Fruit fly (Drosophila melanogaster) whole organism, pupa: ENCODE measurements around the gene Send1.

ENCODE experiments used
- CG10348 ChIP-seq: fragments of 200-800 bp; sonication (Bioruptor generic); IDR thresholded peaks from 2 replicates; pipeline ENCODE4 v1.3.6; 2022; ENCODE audit warnings: missing biosample characterization, missing genetic modification characterization
- CG12605 ChIP-seq: fragments of 200-800 bp; sonication (Bioruptor generic); IDR thresholded peaks from 2 replicates; pipeline ENCODE4 v1.3.6; 2022; ENCODE audit warnings: missing biosample characterization, missing genetic modification characterization
- CG15710 ChIP-seq: fragments of 200-800 bp; sonication (Bioruptor generic); optimal IDR thresholded peaks from 2 replicates; lab custom pipeline; 2018; ENCODE audit warnings: missing biosample characterization, mild to moderate bottlenecking, missing genetic modification characterization, moderate library complexity
- CG17806 ChIP-seq: fragments of 200-800 bp; sonication (Bioruptor generic); optimal IDR thresholded peaks from 2 replicates; lab custom pipeline; 2018; ENCODE audit warnings: missing biosample characterization, mild to moderate bottlenecking, missing genetic modification characterization, moderate library complexity
- CG32121 ChIP-seq: fragments of 200-800 bp; sonication (Bioruptor generic); IDR thresholded peaks from 2 replicates; pipeline ENCODE4 v1.3.6; 2022; ENCODE audit warnings: missing biosample characterization, missing genetic modification characterization
- CG34367 ChIP-seq: fragments of 200-800 bp; sonication (Bioruptor generic); optimal IDR thresholded peaks from 2 replicates; lab custom pipeline; 2018; ENCODE audit warnings: missing biosample characterization, mild to moderate bottlenecking, missing genetic modification characterization
- CG4496 ChIP-seq: fragments of 200-800 bp; sonication (Bioruptor generic); IDR thresholded peaks from 3 replicates; pipeline ENCODE4 v1.3.6; 2022; ENCODE audit warnings: missing biosample characterization, missing genetic modification characterization
- CG8159 ChIP-seq: fragments of 200-800 bp; sonication (Bioruptor generic); optimal IDR thresholded peaks from 3 replicates; lab custom pipeline; 2018; ENCODE audit warnings: missing biosample characterization, mild to moderate bottlenecking, missing genetic modification characterization, moderate library complexity
- CG8301 ChIP-seq: fragments of 200-800 bp; sonication (Bioruptor generic); optimal IDR thresholded peaks from 2 replicates; lab custom pipeline; 2018; ENCODE audit warnings: missing biosample characterization, mild to moderate bottlenecking, missing genetic modification characterization
- EcR ChIP-seq: fragments of 200-800 bp; sonication (Bioruptor generic); optimal IDR thresholded peaks from 3 replicates; lab custom pipeline; 2019; ENCODE audit warnings: missing biosample characterization, missing genetic modification characterization, mild to moderate bottlenecking, moderate library complexity, missing genetic modification reagents
- Ets98B ChIP-seq: fragments of 200-800 bp; sonication (Bioruptor generic); IDR thresholded peaks from 2 replicates; pipeline ENCODE4 v1.3.6; 2022; ENCODE audit warnings: missing biosample characterization, missing genetic modification characterization
- Snoo ChIP-seq: fragments of 200-800 bp; sonication (Bioruptor generic); optimal IDR thresholded peaks from 3 replicates; lab custom pipeline; 2017; ENCODE audit warnings: missing biosample characterization, mild to moderate bottlenecking, missing genetic modification characterization, inconsistent platforms
- gl ChIP-seq: fragments of 200-800 bp; sonication (Bioruptor generic); optimal IDR thresholded peaks from 2 replicates; lab custom pipeline; 2018; ENCODE audit warnings: missing biosample characterization, mild to moderate bottlenecking, missing genetic modification characterization
- rn ChIP-seq: fragments of 200-800 bp; sonication (Bioruptor generic); IDR thresholded peaks from 2 replicates; pipeline ENCODE4 v1.3.6; 2022; ENCODE audit warnings: missing biosample characterization, missing genetic modification characterization

- TF ChIP-seq CG4496 (GFP tag; lab: Robert Waterston, UW) = no peak
- TF ChIP-seq CG34367 (tag; lab: Kevin White, UChicago) = no peak
- TF ChIP-seq CG17806 (tag; lab: Kevin White, UChicago) = no peak
- no peak for TF ChIP-seq rn
- no peak for TF ChIP-seq EcR (GFP tag; lab: Kevin White, UChicago)
- TF ChIP-seq CG15710 (tag; lab: Kevin White, UChicago) = no peak
- TF ChIP-seq CG8159 = no peak
- no peak for TF ChIP-seq Snoo (tag; lab: Kevin White, UChicago)
- no peak for TF ChIP-seq CG12605 (GFP tag; lab: Robert Waterston, UW)
- no peak for TF ChIP-seq Ets98B (GFP tag; lab: Robert Waterston, UW)
- no peak for TF ChIP-seq gl (tag; lab: Kevin White, UChicago)
- TF ChIP-seq CG32121 (GFP tag; lab: Robert Waterston, UW) = no peak
- no peak for TF ChIP-seq CG10348 (GFP tag; lab: Robert Waterston, UW)
- no peak for TF ChIP-seq CG8301 (tag; lab: Kevin White, UChicago)
These were observed 16.7 kb downstream of the Send1 start, which contains the start of gene Tengl3 for dm6 chr2L:2238151-2238550.
